Fruit fly (Drosophila melanogaster) whole organism, embryonic: Measurements from ENCODE around the gene CG44437.

ENCODE experiments used
- Atf6 ChIP-seq: fragments of 200-800 bp; sonication (Bioruptor generic); IDR thresholded peaks from 2 replicates; pipeline ENCODE4 v1.3.6; 2022; ENCODE audit warnings: missing biosample characterization, missing genetic modification characterization
- CG10654 ChIP-seq: fragments of 200-800 bp; sonication (Bioruptor generic); optimal IDR thresholded peaks from 2 replicates; lab custom pipeline; 2016; ENCODE audit warnings: missing biosample characterization, missing genetic modification characterization
- CG12219 ChIP-seq: fragments of 200-800 bp; sonication (Bioruptor generic); optimal IDR thresholded peaks from 3 replicates; lab custom pipeline; 2018; ENCODE audit warnings: missing biosample characterization, mild to moderate bottlenecking, missing genetic modification characterization
- CG12299 ChIP-seq: fragments of 200-800 bp; sonication (Bioruptor generic); optimal IDR thresholded peaks from 2 replicates; lab custom pipeline; 2018; ENCODE audit warnings: missing biosample characterization, mild to moderate bottlenecking, missing genetic modification characterization
- CG12744 ChIP-seq: fragments of 200-800 bp; sonication (Bioruptor generic); optimal IDR thresholded peaks from 2 replicates; lab custom pipeline; 2016; ENCODE audit warnings: missing biosample characterization, missing genetic modification characterization
- CG15479 ChIP-seq: fragments of 200-800 bp; sonication (Bioruptor generic); optimal IDR thresholded peaks from 3 replicates; lab custom pipeline; 2019; ENCODE audit warnings: missing biosample characterization, mild to moderate bottlenecking, missing genetic modification characterization, moderate library complexity
- CG17359 ChIP-seq: fragments of 200-800 bp; sonication (Bioruptor generic); optimal IDR thresholded peaks from 3 replicates; lab custom pipeline; 2018; ENCODE audit warnings: missing biosample characterization, mild to moderate bottlenecking, missing genetic modification characterization, moderate library complexity
- CG17361 ChIP-seq: fragments of 200-800 bp; sonication (Bioruptor generic); IDR thresholded peaks from 3 replicates; pipeline ENCODE4 v1.3.6; 2022; ENCODE audit warnings: missing biosample characterization, missing genetic modification characterization
- CG18011 ChIP-seq: fragments of 200-800 bp; sonication (Bioruptor generic); optimal IDR thresholded peaks from 2 replicates; lab custom pipeline; 2017; ENCODE audit warnings: missing biosample characterization, missing genetic modification characterization, mild to moderate bottlenecking, moderate library complexity, missing genotype
- CG2199 ChIP-seq: fragments of 200-800 bp; sonication (Bioruptor generic); IDR thresholded peaks from 3 replicates; pipeline ENCODE4 v1.3.6; 2022; ENCODE audit warnings: missing biosample characterization, missing genetic modification characterization
- CG3281 ChIP-seq: fragments of 200-800 bp; sonication (Bioruptor generic); optimal IDR thresholded peaks from 3 replicates; lab custom pipeline; 2017; ENCODE audit warnings: missing biosample characterization, mild to moderate bottlenecking, missing genetic modification characterization
- CG34376 ChIP-seq: fragments of 200-800 bp; sonication (Bioruptor generic); optimal IDR thresholded peaks from 2 replicates; lab custom pipeline; 2018; ENCODE audit warnings: missing biosample characterization, mild to moderate bottlenecking, missing genetic modification characterization
- CG5180 ChIP-seq: fragments of 200-800 bp; sonication (Bioruptor generic); optimal IDR thresholded peaks from 3 replicates; lab custom pipeline; 2017; ENCODE audit warnings: missing biosample characterization, missing genetic modification characterization, mild to moderate bottlenecking, moderate library complexity, missing genetic modification reagents
- CG6683 ChIP-seq: fragments of 200-800 bp; sonication (Bioruptor generic); optimal IDR thresholded peaks from 2 replicates; lab custom pipeline; 2017; ENCODE audit warnings: missing biosample characterization, mild to moderate bottlenecking, missing genetic modification characterization, missing genetic modification reagents
- CG7556 ChIP-seq: fragments of 200-800 bp; sonication (Bioruptor generic); optimal IDR thresholded peaks from 2 replicates; lab custom pipeline; 2017; ENCODE audit warnings: missing biosample characterization, mild to moderate bottlenecking, missing genetic modification characterization
- CG8478 ChIP-seq: fragments of >200 bp; optimal IDR thresholded peaks from 2 replicates; lab custom pipeline; 2018
- CG9437 ChIP-seq: fragments of 200-800 bp; sonication (Bioruptor generic); optimal IDR thresholded peaks from 2 replicates; lab custom pipeline; 2018; ENCODE audit warnings: missing biosample characterization, mild to moderate bottlenecking, missing genetic modification characterization
- Camta ChIP-seq: fragments of 200-800 bp; sonication (Bioruptor generic); optimal IDR thresholded peaks from 2 replicates; lab custom pipeline; 2016; ENCODE audit warnings: missing biosample characterization, missing genetic modification characterization
- Deaf1 ChIP-seq: fragments of 200-800 bp; optimal IDR thresholded peaks from 3 replicates; lab custom pipeline; 2019; ENCODE audit warnings: missing biosample characterization, mild to moderate bottlenecking, missing genetic modification characterization, moderate library complexity
- Drgx ChIP-seq: fragments of 200-800 bp; sonication (Bioruptor generic); IDR thresholded peaks from 2 replicates; pipeline ENCODE4 v1.3.6; 2022; ENCODE audit warnings: missing biosample characterization, missing genetic modification characterization
- E2f1 ChIP-seq: fragments of 200-800 bp; sonication (Bioruptor generic); IDR thresholded peaks from 2 replicates; pipeline ENCODE4 v1.3.6; 2022; ENCODE audit warnings: missing biosample characterization, missing genetic modification characterization
- Lim3 ChIP-seq: fragments of 200-800 bp; sonication (Bioruptor generic); IDR thresholded peaks from 2 replicates; pipeline ENCODE4 v1.3.6; 2022; ENCODE audit warnings: missing biosample characterization, missing genetic modification characterization
- MESR4 ChIP-seq: fragments of 200-800 bp; sonication (Bioruptor generic); optimal IDR thresholded peaks from 2 replicates; lab custom pipeline; 2018; ENCODE audit warnings: missing biosample characterization, mild to moderate bottlenecking, missing genetic modification characterization, moderate library complexity
- Pdp1 ChIP-seq, 2 experiments: fragments of 200-800 bp; sonication (Bioruptor generic); optimal IDR thresholded peaks; 3 replicates each; lab custom pipeline; 2016; ENCODE audit warnings: missing biosample characterization in 2 of 2, missing genetic modification characterization in 2 of 2, mild to moderate bottlenecking in 1 of 2, moderate library complexity in 1 of 2
- Sry-β ChIP-seq: fragments of 200-800 bp; sonication (Bioruptor generic); optimal IDR thresholded peaks from 2 replicates; lab custom pipeline; 2018; ENCODE audit warnings: missing biosample characterization, mild to moderate bottlenecking, missing genetic modification characterization, moderate library complexity
- abd-A ChIP-seq: fragments of 200-800 bp; sonication (Bioruptor generic); optimal IDR thresholded peaks from 3 replicates; lab custom pipeline; 2019; ENCODE audit warnings: missing biosample characterization, mild to moderate bottlenecking, missing genetic modification characterization, moderate library complexity
- da ChIP-seq: fragments of 200-800 bp; sonication (Bioruptor generic); optimal IDR thresholded peaks from 2 replicates; lab custom pipeline; 2016; ENCODE audit warnings: missing biosample characterization, missing genetic modification characterization
- dpn ChIP-seq, 2 experiments: fragments of 200-800 bp; sonication (Bioruptor generic); optimal IDR thresholded peaks; 3 replicates each; lab custom pipeline; 2016; ENCODE audit warnings: missing biosample characterization in 2 of 2, missing genetic modification characterization in 2 of 2
- esg ChIP-seq: fragments of 200-800 bp; sonication (Bioruptor generic); conservative IDR thresholded peaks from 2 replicates; pipeline ENCODE4 v1.3.6; 2022; ENCODE audit warnings: missing biosample characterization, missing genetic modification characterization
- exex ChIP-seq: fragments of 200-800 bp; sonication (Bioruptor generic); optimal IDR thresholded peaks from 4 replicates; lab custom pipeline; 2018; ENCODE audit warnings: missing biosample characterization, mild to moderate bottlenecking, missing genetic modification characterization, moderate library complexity
- fd64A ChIP-seq: fragments of 200-800 bp; sonication (Bioruptor generic); optimal IDR thresholded peaks from 3 replicates; lab custom pipeline; 2018; ENCODE audit warnings: missing biosample characterization, mild to moderate bottlenecking, missing genetic modification characterization
- fd96Cb ChIP-seq: fragments of 200-800 bp; sonication (Bioruptor generic); optimal IDR thresholded peaks from 2 replicates; lab custom pipeline; 2018; ENCODE audit warnings: missing biosample characterization, mild to moderate bottlenecking, missing genetic modification characterization, moderate library complexity
- fru ChIP-seq: fragments of >200 bp; optimal IDR thresholded peaks from 2 replicates; lab custom pipeline; 2017
- hkb ChIP-seq, 2 experiments: fragments of 200-800 bp in 1 of 2; fragments of >200 bp in 1 of 2; sonication (Bioruptor generic) in 1 of 2; IDR thresholded peaks in 1 of 2; optimal IDR thresholded peaks in 1 of 2; 2 replicates each; pipeline versions ENCODE4 v1.3.6 to Lab custom; 2017 to 2022; ENCODE audit warnings: missing biosample characterization in 1 of 2, missing genetic modification characterization in 1 of 2
- knrl ChIP-seq: fragments of 200-800 bp; sonication (Bioruptor generic); IDR thresholded peaks from 3 replicates; pipeline ENCODE4 v1.3.6; 2022; ENCODE audit warnings: missing biosample characterization, missing genetic modification characterization; ENCODE audit not compliant: partially characterized antibody
- prd ChIP-seq, 3 experiments: fragments of >200 bp in 2 of 3; fragments of 200-800 bp in 1 of 3; sonication (Bioruptor generic) in 1 of 3; optimal IDR thresholded peaks in 2 of 3; IDR thresholded peaks in 1 of 3; 2 replicates in 2 of 3; 3 replicates in 1 of 3; pipeline versions ENCODE4 v1.3.6 to Lab custom; 2017 to 2022; ENCODE audit warnings: missing biosample characterization in 1 of 3, missing genetic modification characterization in 1 of 3
- sens ChIP-seq: fragments of 200-800 bp; sonication (Bioruptor generic); peaks from one replicate; lab custom pipeline; 2016; ENCODE audit warnings: missing biosample characterization, missing genetic modification characterization
- ssp ChIP-seq: fragments of 200-800 bp; sonication (Bioruptor generic); IDR thresholded peaks from 2 replicates; pipeline ENCODE4 v1.3.6; 2022; ENCODE audit warnings: missing biosample characterization, missing genetic modification characterization
- sug ChIP-seq: fragments of 200-800 bp; optimal IDR thresholded peaks from 2 replicates; lab custom pipeline; 2019; ENCODE audit warnings: missing biosample characterization, mild to moderate bottlenecking, missing genetic modification characterization, moderate library complexity
- vvl ChIP-seq: fragments of 200-800 bp; sonication (Bioruptor generic); IDR thresholded peaks from 2 replicates; pipeline ENCODE4 v1.3.6; 2022; ENCODE audit warnings: missing biosample characterization, missing genetic modification characterization
- wdn ChIP-seq: fragments of 200-800 bp; sonication (Bioruptor generic); IDR thresholded peaks from 2 replicates; pipeline ENCODE4 v1.3.6; 2022; ENCODE audit warnings: missing biosample characterization, missing genetic modification characterization
- z ChIP-seq: fragments of 200-800 bp; sonication (Bioruptor generic); IDR thresholded peaks from 3 replicates; pipeline ENCODE4 v1.3.6; 2022; ENCODE audit warnings: missing biosample characterization, missing genetic modification characterization

The CG44437 gene

DNA sequence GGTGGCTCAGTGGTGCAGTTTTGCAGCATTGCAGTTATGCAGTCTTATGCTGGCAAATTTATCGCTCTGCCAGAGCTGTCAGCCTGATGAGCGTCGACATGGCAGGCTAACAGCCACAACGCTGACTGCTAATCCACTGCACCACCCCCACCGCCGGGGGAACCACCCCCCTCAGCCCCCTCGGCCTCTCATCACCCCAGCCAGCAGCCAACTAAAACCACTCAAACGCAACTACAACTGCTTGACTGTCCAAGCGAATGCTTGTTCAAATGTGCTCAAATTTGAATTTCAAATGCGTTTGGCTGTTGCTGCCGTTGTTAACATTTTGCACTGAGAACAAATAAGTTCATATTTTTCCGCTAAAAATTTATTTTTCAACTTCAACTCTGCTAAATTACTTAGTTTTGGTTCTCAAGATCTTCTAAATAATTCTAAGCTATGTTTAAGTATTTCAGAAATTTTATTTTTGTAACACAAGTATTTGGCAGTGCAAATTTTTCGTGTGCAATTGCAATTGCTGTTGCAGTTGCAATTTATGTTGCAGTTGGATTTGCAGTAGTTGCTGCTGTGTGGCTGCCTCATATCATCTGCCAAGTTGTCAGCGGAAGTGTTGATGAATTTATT, 36.3 kb upstream of the CG44437 start (continued):
- TF ChIP-seq CG12219 (GFP tag; lab: Kevin White, UChicago), result peak; percentile 10
- TF ChIP-seq CG10654, result no peak
- TF ChIP-seq fd64A, result no peak
- TF ChIP-seq CG3281, result no peak
- peak; percentile 88 for TF ChIP-seq sens
- no peak for TF ChIP-seq Deaf1 (tag; lab: Kevin White, UChicago)
- TF ChIP-seq ssp (GFP tag; lab: Robert Waterston, UW), result no peak
- TF ChIP-seq Camta (GFP tag; lab: Kevin White, UChicago), result no peak
- no peak for TF ChIP-seq esg
- no peak for TF ChIP-seq abd-A
- no peak for TF ChIP-seq knrl
- TF ChIP-seq CG8478 (lab: Kevin White, UChicago), result no peak
- TF ChIP-seq CG15479 (GFP tag; lab: Kevin White, UChicago), result peak; percentile 21
- TF ChIP-seq Lim3 (GFP tag; lab: Robert Waterston, UW), result no peak
- TF ChIP-seq E2f1 (GFP tag; lab: Robert Waterston, UW), result no peak
- no peak for TF ChIP-seq MESR4 (GFP tag; lab: Kevin White, UChicago)
- TF ChIP-seq CG12744, result no peak
- TF ChIP-seq CG17361 (GFP tag; lab: Robert Waterston, UW), result 0 out of 3 replicates have a peak, but pooled peaks have one; percentile 18
- no peak for TF ChIP-seq Atf6 (GFP tag; lab: Robert Waterston, UW)
- TF ChIP-seq fd96Cb (tag; lab: Kevin White, UChicago), result peak; percentile 36
- no peak for TF ChIP-seq Sry-β (GFP tag; lab: Kevin White, UChicago)
- TF ChIP-seq CG9437 (GFP tag; lab: Kevin White, UChicago), result no peak
- TF ChIP-seq z (GFP tag; lab: Robert Waterston, UW), result peak; percentile 76
- peak; percentile 29 for TF ChIP-seq CG17359
- no peak for TF ChIP-seq CG7556 (GFP tag; lab: Kevin White, UChicago)
- TF ChIP-seq da (GFP tag; lab: Kevin White, UChicago), result no peak
- no peak for TF ChIP-seq CG18011
- TF ChIP-seq Drgx (GFP tag; lab: Robert Waterston, UW), result peak; percentile 90
- no peak for TF ChIP-seq prd (optimal IDR thresholded peaks at IDR 0.05; lab: Kevin White, UChicago)
- peak; percentile 52; the same call in 2 of the 3 replicates for TF ChIP-seq prd (GFP tag; IDR thresholded peaks at IDR 0.05; lab: Robert Waterston, UW)
- peak in 1 of 2 experiments; percentile 7 for TF ChIP-seq dpn (GFP tag; optimal IDR thresholded peaks at IDR 0.05; lab: Kevin White, UChicago)
- no peak for TF ChIP-seq fru
- TF ChIP-seq vvl, result peak; percentile 64; the same call in 1 of the 2 replicates
- TF ChIP-seq hkb (optimal IDR thresholded peaks at IDR 0.05; lab: Kevin White, UChicago), result no peak
- no peak for TF ChIP-seq hkb (GFP tag; IDR thresholded peaks at IDR 0.05; lab: Robert Waterston, UW)

dm6 chrX:13236516-13237245, 34.6 kb upstream of the CG44437 start, which contains the start of gene CG32639:
Gene CG32639, minus strand, starts transcription at chrX:13236566.
- TF ChIP-seq wdn (GFP tag; lab: Robert Waterston, UW) (no peak), CG6683 (GFP tag; lab: Kevin White, UChicago) (no peak), CG5180 (GFP tag; lab: Kevin White, UChicago) (peak; percentile 52), exex (tag; lab: Kevin White, UChicago) (peak; percentile 32), MESR4 (GFP tag; lab: Kevin White, UChicago) (no peak), Pdp1 (GFP tag; optimal IDR thresholded peaks at IDR 0.05; lab: Kevin White, UChicago) (peak in 1 of 2 experiments; percentile 63), CG34376 (GFP tag; lab: Kevin White, UChicago) (peak; percentile 24), sug (tag; lab: Kevin White, UChicago) (peak; percentile 3), CG12299 (no peak), CG2199 (GFP tag; lab: Robert Waterston, UW) (0 out of 3 replicates have a peak, but pooled peaks have one; percentile 52)
- TF ChIP-seq, all 482 proteins: peak for 6
